Worm (Caenorhabditis elegans) whole organism, L3 larva: ENCODE data around the gene sre-49.

Source experiments
- ama-1 ChIP-seq: fragments of 150-350 bp; optimal IDR thresholded peaks from 2 replicates; lab custom pipeline; 2018
- ceh-82 ChIP-seq: fragments of 150-350 bp; optimal IDR thresholded peaks from 2 replicates; lab custom pipeline; 2014; ENCODE audit warnings: missing biosample characterization, missing genetic modification characterization
- jun-1 ChIP-seq: fragments of 150-350 bp; optimal IDR thresholded peaks from 2 replicates; lab custom pipeline; 2014; ENCODE audit warnings: missing biosample characterization, missing genetic modification reagents, missing genetic modification characterization
- sea-2 ChIP-seq: fragments of 150-350 bp; sonication (generic microtip); optimal IDR thresholded peaks from 4 replicates; lab custom pipeline; 2014; ENCODE audit warnings: missing biosample characterization, missing genetic modification reagents, missing genetic modification characterization
- ztf-4 ChIP-seq: fragments of 150-350 bp; optimal IDR thresholded peaks from 2 replicates; lab custom pipeline; 2014; ENCODE audit warnings: missing biosample characterization, missing genetic modification characterization

- TF ChIP-seq jun-1 (no peak), ceh-82 (tag; lab: Kevin White, UChicago) (no peak), sea-2 (no peak), ztf-4 (tag; lab: Kevin White, UChicago) (no peak), ama-1 (no peak)
These were observed 29.6 kb upstream of the sre-49 start, which contains the start of gene Y57A10A.31 for ce11 chrII:12289085-12289484.
